Worm (Caenorhabditis elegans) whole organism, late embryonic: ENCODE results near the gene F34H10.3.
A peak's percentile ranks its signal among the peaks of the same experiment; 100 is the strongest.

Experiments used
- K02D7.2 ChIP-seq: sonication (generic microtip); optimal IDR thresholded peaks from 2 replicates; lab custom pipeline; 2017; ENCODE audit warnings: mild to moderate bottlenecking, missing genetic modification characterization, missing compliant biosample characterization
- K09A11.1 ChIP-seq: sonication (generic microtip); optimal IDR thresholded peaks from 2 replicates; lab custom pipeline; 2017; ENCODE audit warnings: antibody characterized with exemption, mild to moderate bottlenecking, missing genetic modification characterization, missing compliant biosample characterization; ENCODE audit not compliant: insufficient read depth
- T23F11.4 ChIP-seq: fragments of 200-800 bp; sonication (Bioruptor generic); optimal IDR thresholded peaks from 2 replicates; lab custom pipeline; 2018; ENCODE audit warnings: mild to moderate bottlenecking, missing genetic modification characterization, missing compliant biosample characterization
- ahr-1 ChIP-seq: sonication (generic microtip); optimal IDR thresholded peaks from 2 replicates; lab custom pipeline; 2016; ENCODE audit warnings: missing genetic modification characterization, missing compliant biosample characterization
- ama-1 ChIP-seq: fragments of 150-350 bp; optimal IDR thresholded peaks from 2 replicates; lab custom pipeline; 2014
- ceh-14 ChIP-seq: sonication (generic microtip); optimal IDR thresholded peaks from 2 replicates; lab custom pipeline; 2016; ENCODE audit warnings: missing genotype, missing genetic modification characterization, missing compliant biosample characterization
- ceh-18 ChIP-seq: sonication (generic microtip); optimal IDR thresholded peaks from 2 replicates; lab custom pipeline; 2016; ENCODE audit warnings: missing genetic modification characterization, missing compliant biosample characterization
- ceh-2 ChIP-seq: sonication (generic microtip); optimal IDR thresholded peaks from 2 replicates; lab custom pipeline; 2016; ENCODE audit warnings: missing genotype, missing genetic modification characterization, missing compliant biosample characterization
- ceh-22 ChIP-seq: sonication (generic microtip); optimal IDR thresholded peaks from 2 replicates; lab custom pipeline; 2017; ENCODE audit warnings: missing biosample characterization, missing genetic modification characterization
- ceh-30 ChIP-seq: fragments of 150-350 bp; optimal IDR thresholded peaks from 2 replicates; lab custom pipeline; 2014; ENCODE audit warnings: missing biosample characterization, missing genetic modification characterization
- ceh-31 ChIP-seq: sonication (generic microtip); optimal IDR thresholded peaks from 2 replicates; lab custom pipeline; 2016; ENCODE audit warnings: missing genetic modification characterization, missing compliant biosample characterization
- ceh-45 ChIP-seq: fragments of 200-800 bp; sonication (Bioruptor generic); IDR thresholded peaks from 2 replicates; pipeline ENCODE4 v1.3.6; 2022; ENCODE audit warnings: missing genetic modification reagents, missing genetic modification characterization, missing compliant biosample characterization
- ceh-48 ChIP-seq: sonication (generic microtip); optimal IDR thresholded peaks from 2 replicates; lab custom pipeline; 2016; ENCODE audit warnings: missing genetic modification characterization, inconsistent platforms, missing compliant biosample characterization
- ceh-6 ChIP-seq: fragments of 200-800 bp; sonication (Bioruptor generic); optimal IDR thresholded peaks from 2 replicates; lab custom pipeline; 2018; ENCODE audit warnings: mild to moderate bottlenecking, missing genetic modification characterization, missing compliant biosample characterization
- dmd-4 ChIP-seq: sonication (generic microtip); optimal IDR thresholded peaks from 2 replicates; lab custom pipeline; 2016; ENCODE audit warnings: borderline replicate concordance, missing genetic modification characterization, missing compliant biosample characterization
- dve-1 ChIP-seq: sonication (generic microtip); optimal IDR thresholded peaks from 2 replicates; lab custom pipeline; 2017; ENCODE audit warnings: antibody characterized with exemption, mild to moderate bottlenecking, missing genetic modification characterization, missing compliant biosample characterization
- elt-2 ChIP-seq: sonication (generic microtip); optimal IDR thresholded peaks from 2 replicates; lab custom pipeline; 2016; ENCODE audit warnings: missing genetic modification reagents, missing genetic modification characterization, missing compliant biosample characterization
- elt-4 ChIP-seq: sonication (generic microtip); optimal IDR thresholded peaks from 2 replicates; lab custom pipeline; 2016; ENCODE audit warnings: missing genetic modification characterization, missing compliant biosample characterization
- ets-4 ChIP-seq: sonication (generic microtip); optimal IDR thresholded peaks from 2 replicates; lab custom pipeline; 2016; ENCODE audit warnings: missing genetic modification characterization, missing compliant biosample characterization
- eyg-1 ChIP-seq: sonication (generic microtip); optimal IDR thresholded peaks from 2 replicates; lab custom pipeline; 2016; ENCODE audit warnings: missing genotype, missing genetic modification characterization, missing compliant biosample characterization
- fkh-10 ChIP-seq: fragments of 150-350 bp; optimal IDR thresholded peaks from 2 replicates; lab custom pipeline; 2014; ENCODE audit warnings: missing biosample characterization, missing genetic modification reagents, missing genetic modification characterization
- hlh-13 ChIP-seq: fragments of 200-800 bp; sonication (Bioruptor generic); optimal IDR thresholded peaks from 2 replicates; lab custom pipeline; 2018; ENCODE audit warnings: mild to moderate bottlenecking, missing genetic modification characterization, missing compliant biosample characterization
- hlh-15 ChIP-seq: sonication (generic microtip); optimal IDR thresholded peaks from 2 replicates; lab custom pipeline; 2016; ENCODE audit warnings: missing genetic modification characterization, missing compliant biosample characterization
- hlh-30 ChIP-seq: sonication (generic microtip); optimal IDR thresholded peaks from 2 replicates; lab custom pipeline; 2017; ENCODE audit warnings: antibody characterized with exemption, missing genetic modification characterization, missing compliant biosample characterization; ENCODE audit not compliant: insufficient read depth
- hlh-6 ChIP-seq: sonication (generic microtip); optimal IDR thresholded peaks from 2 replicates; lab custom pipeline; 2016; ENCODE audit warnings: missing genotype, missing genetic modification characterization, missing compliant biosample characterization
- lim-6 ChIP-seq: sonication (generic microtip); optimal IDR thresholded peaks from 2 replicates; lab custom pipeline; 2016; ENCODE audit warnings: missing genetic modification characterization, missing compliant biosample characterization
- madf-2 ChIP-seq: sonication (generic microtip); optimal IDR thresholded peaks from 2 replicates; lab custom pipeline; 2017; ENCODE audit warnings: missing genetic modification characterization, missing compliant biosample characterization
- mec-3 ChIP-seq: sonication (generic microtip); optimal IDR thresholded peaks from 2 replicates; lab custom pipeline; 2016; ENCODE audit warnings: borderline replicate concordance, missing genetic modification characterization, missing compliant biosample characterization
- nfya-1 ChIP-seq: sonication (generic microtip); optimal IDR thresholded peaks from 2 replicates; lab custom pipeline; 2017; ENCODE audit warnings: missing genetic modification characterization, mild to moderate bottlenecking, missing compliant biosample characterization, antibody characterized with exemption, moderate library complexity
- nhr-11 ChIP-seq: fragments of 150-350 bp; optimal IDR thresholded peaks from 2 replicates; lab custom pipeline; 2014; ENCODE audit warnings: missing biosample characterization, missing genetic modification characterization
- nhr-232 ChIP-seq: sonication (generic microtip); optimal IDR thresholded peaks from 2 replicates; lab custom pipeline; 2016; ENCODE audit warnings: missing genetic modification characterization, missing compliant biosample characterization
- npax-4 ChIP-seq: sonication (generic microtip); optimal IDR thresholded peaks from 2 replicates; lab custom pipeline; 2016; ENCODE audit warnings: missing genetic modification characterization, missing compliant biosample characterization
- odd-2 ChIP-seq: sonication (generic microtip); optimal IDR thresholded peaks from 2 replicates; lab custom pipeline; 2017; ENCODE audit warnings: antibody characterized with exemption, mild to moderate bottlenecking, missing genetic modification characterization, missing compliant biosample characterization
- pat-9 ChIP-seq: fragments of 200-800 bp; sonication (Bioruptor generic); optimal IDR thresholded peaks from 2 replicates; lab custom pipeline; 2018; ENCODE audit warnings: mild to moderate bottlenecking, missing genetic modification characterization, moderate library complexity, missing compliant biosample characterization
- pax-1 ChIP-seq: fragments of 150-350 bp; optimal IDR thresholded peaks from 2 replicates; lab custom pipeline; 2014; ENCODE audit warnings: missing biosample characterization, missing genetic modification characterization
- pha-2 ChIP-seq: sonication (generic microtip); optimal IDR thresholded peaks from 2 replicates; lab custom pipeline; 2017; ENCODE audit warnings: mild to moderate bottlenecking, missing genetic modification characterization, missing compliant biosample characterization
- pha-4 ChIP-seq: fragments of 150-350 bp; optimal IDR thresholded peaks from 2 replicates; lab custom pipeline; 2018; ENCODE audit warnings: missing biosample characterization, missing genetic modification reagents, missing genetic modification characterization
- pqm-1 ChIP-seq: sonication (generic microtip); optimal IDR thresholded peaks from 2 replicates; lab custom pipeline; 2016; ENCODE audit warnings: missing genetic modification characterization, missing compliant biosample characterization
- pros-1 ChIP-seq: fragments of 150-350 bp; optimal IDR thresholded peaks from 2 replicates; lab custom pipeline; 2014; ENCODE audit warnings: missing biosample characterization, missing genetic modification reagents, missing genetic modification characterization
- ref-2 ChIP-seq: sonication (generic microtip); optimal IDR thresholded peaks from 2 replicates; lab custom pipeline; 2016; ENCODE audit warnings: missing genetic modification characterization, missing compliant biosample characterization
- rnt-1 ChIP-seq: sonication (generic microtip); optimal IDR thresholded peaks from 2 replicates; lab custom pipeline; 2016; ENCODE audit warnings: missing genetic modification characterization, missing compliant biosample characterization
- sdc-2 ChIP-seq: sonication (generic microtip); optimal IDR thresholded peaks from 2 replicates; lab custom pipeline; 2016; ENCODE audit warnings: missing genotype, missing genetic modification characterization, missing compliant biosample characterization
- sox-2 ChIP-seq: fragments of 200-800 bp; sonication (Bioruptor generic); IDR thresholded peaks from 2 replicates; pipeline ENCODE4 v1.3.6; 2022; ENCODE audit warnings: missing genetic modification reagents, missing genetic modification characterization, missing compliant biosample characterization
- syd-9 ChIP-seq: sonication (generic microtip); optimal IDR thresholded peaks from 2 replicates; lab custom pipeline; 2016; ENCODE audit warnings: mild to moderate bottlenecking, missing genetic modification characterization, moderate library complexity, missing compliant biosample characterization
- tbx-2 ChIP-seq: sonication (generic microtip); optimal IDR thresholded peaks from 2 replicates; lab custom pipeline; 2016; ENCODE audit warnings: missing genetic modification characterization, missing compliant biosample characterization
- tbx-7 ChIP-seq: sonication (generic microtip); optimal IDR thresholded peaks from 2 replicates; lab custom pipeline; 2016; ENCODE audit warnings: missing genotype, missing genetic modification characterization, missing compliant biosample characterization
- unc-55 ChIP-seq: sonication (generic microtip); optimal IDR thresholded peaks from 2 replicates; lab custom pipeline; 2017; ENCODE audit warnings: missing biosample characterization, missing genetic modification reagents, missing genetic modification characterization
- unc-86 ChIP-seq: sonication (generic microtip); optimal IDR thresholded peaks from 2 replicates; lab custom pipeline; 2016; ENCODE audit warnings: missing genetic modification characterization, missing compliant biosample characterization
- zip-5 ChIP-seq: sonication (generic microtip); optimal IDR thresholded peaks from 2 replicates; lab custom pipeline; 2016; ENCODE audit warnings: missing genetic modification characterization, missing compliant biosample characterization

F34H10.3 gene

DNA sequence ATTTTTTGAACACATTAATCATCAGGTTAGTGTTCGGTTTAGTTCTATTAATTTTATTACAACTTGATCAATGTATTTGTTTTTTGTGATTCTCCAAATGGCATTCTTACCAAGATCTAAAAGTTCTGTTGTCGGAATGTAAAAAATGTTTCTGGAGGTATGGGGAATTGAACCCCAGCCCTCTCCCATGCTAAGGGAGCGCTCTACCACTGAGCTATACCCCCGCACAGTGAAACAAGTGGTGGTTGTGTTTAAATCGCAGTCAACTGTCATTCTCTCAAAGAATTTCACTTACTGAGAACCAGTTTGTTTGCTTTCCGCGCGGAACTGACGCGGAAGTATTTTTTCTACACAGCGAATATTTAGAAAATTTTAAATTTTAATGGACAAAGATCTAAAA is 2.9 kb upstream of the F34H10.3 start (continued):
- TF ChIP-seq ceh-30 (tag; lab: Kevin White, UChicago) (peak; percentile 69), pros-1 (tag; lab: Kevin White, UChicago) (peak; percentile 24), nhr-11 (tag; lab: Kevin White, UChicago) (no peak), ceh-6 (GFP tag; lab: Kevin White, UChicago) (peak; percentile 90), ref-2 (tag; lab: Kevin White, UChicago) (peak; percentile 78), unc-55 (no peak), dve-1 (peak; percentile 71), ceh-22 (no peak), ceh-45 (GFP tag; lab: Robert Waterston, UW) (peak; percentile 85), pha-4 (tag; lab: Kevin White, UChicago) (no peak), fkh-10 (GFP tag; lab: Kevin White, UChicago) (peak; percentile 67), ama-1 (lab: Kevin White, UChicago) (no peak), pat-9 (tag; lab: Kevin White, UChicago) (peak; percentile 78), hlh-13 (peak; percentile 81), syd-9 (peak; percentile 66), pqm-1 (tag; lab: Kevin White, UChicago) (no peak), K09A11.1 (peak; percentile 73), sox-2 (peak; percentile 73), nhr-232 (tag; lab: Kevin White, UChicago) (peak; percentile 71), ceh-14 (tag; lab: Kevin White, UChicago) (peak; percentile 84), T23F11.4 (GFP tag; lab: Kevin White, UChicago) (peak; percentile 79), lim-6 (no peak), tbx-7 (tag; lab: Kevin White, UChicago) (peak; percentile 27), unc-86 (tag; lab: Kevin White, UChicago) (peak; percentile 77), ceh-31 (peak; percentile 57), tbx-2 (tag; lab: Kevin White, UChicago) (peak; percentile 66), madf-2 (peak; percentile 74), hlh-15 (peak; percentile 76), odd-2 (peak; percentile 22), hlh-30 (tag; lab: Kevin White, UChicago) (no peak), K02D7.2 (peak; percentile 89), pha-2 (tag; lab: Kevin White, UChicago) (peak; percentile 83), nfya-1 (peak; percentile 44), elt-4 (no peak), elt-2 (tag; lab: Kevin White, UChicago) (peak; percentile 86), pax-1 (tag; lab: Kevin White, UChicago) (peak; percentile 5), npax-4 (tag; lab: Kevin White, UChicago) (peak; percentile 71), ahr-1 (peak; percentile 74), ceh-48 (tag; lab: Kevin White, UChicago) (peak; percentile 57), mec-3 (peak; percentile 44), ets-4 (tag; lab: Kevin White, UChicago) (no peak), dmd-4 (peak; percentile 85), rnt-1 (tag; lab: Kevin White, UChicago) (peak; percentile 38), eyg-1 (peak; percentile 33), zip-5 (peak; percentile 59)

ce11 chrX:9637137-9637536 is 2.3 kb upstream of the F34H10.3 start:
- TF ChIP-seq ceh-2 (tag; lab: Kevin White, UChicago): peak; percentile 21
- TF ChIP-seq unc-86 (tag; lab: Kevin White, UChicago): no peak
- TF ChIP-seq ceh-18 (tag; lab: Kevin White, UChicago): no peak
- peak; percentile 12 for TF ChIP-seq ceh-31
- TF ChIP-seq sdc-2 (tag; lab: Kevin White, UChicago): peak; percentile 59
- TF ChIP-seq hlh-6: peak; percentile 33
- peak; percentile 15 for TF ChIP-seq ceh-14 (tag; lab: Kevin White, UChicago)
- no peak for TF ChIP-seq pax-1 (tag; lab: Kevin White, UChicago)
